Fruit fly (Drosophila melanogaster) whole organism, prepupa: ENCODE data around the gene Scm.

Experiments used
- Blimp-1 ChIP-seq: fragments of 200-800 bp; sonication (Bioruptor generic); optimal IDR thresholded peaks from 3 replicates; lab custom pipeline; 2017; ENCODE audit warnings: missing biosample characterization, missing genetic modification characterization, mild to moderate bottlenecking, moderate library complexity, missing genetic modification reagents
- CG31627 ChIP-seq: fragments of 200-800 bp; sonication (Bioruptor generic); optimal IDR thresholded peaks from 3 replicates; lab custom pipeline; 2016; ENCODE audit warnings: missing biosample characterization, missing genetic modification characterization
- Ets96B ChIP-seq: fragments of 200-800 bp; optimal IDR thresholded peaks from 2 replicates; lab custom pipeline; 2019; ENCODE audit warnings: missing biosample characterization, mild to moderate bottlenecking, missing genetic modification characterization, moderate library complexity
- Gug ChIP-seq: fragments of 200-800 bp; sonication (Bioruptor generic); IDR thresholded peaks from 2 replicates; pipeline ENCODE4 v1.3.6; 2022; ENCODE audit warnings: missing biosample characterization, missing genetic modification characterization
- Hr38 ChIP-seq: sonication (Bioruptor generic); optimal IDR thresholded peaks from 2 replicates; lab custom pipeline; 2016; ENCODE audit warnings: missing biosample characterization, missing genetic modification characterization
- spab ChIP-seq: fragments of 200-800 bp; sonication (Bioruptor generic); optimal IDR thresholded peaks from 2 replicates; lab custom pipeline; 2017; ENCODE audit warnings: missing biosample characterization, mild to moderate bottlenecking, missing genetic modification characterization, missing genetic modification reagents

DNA sequence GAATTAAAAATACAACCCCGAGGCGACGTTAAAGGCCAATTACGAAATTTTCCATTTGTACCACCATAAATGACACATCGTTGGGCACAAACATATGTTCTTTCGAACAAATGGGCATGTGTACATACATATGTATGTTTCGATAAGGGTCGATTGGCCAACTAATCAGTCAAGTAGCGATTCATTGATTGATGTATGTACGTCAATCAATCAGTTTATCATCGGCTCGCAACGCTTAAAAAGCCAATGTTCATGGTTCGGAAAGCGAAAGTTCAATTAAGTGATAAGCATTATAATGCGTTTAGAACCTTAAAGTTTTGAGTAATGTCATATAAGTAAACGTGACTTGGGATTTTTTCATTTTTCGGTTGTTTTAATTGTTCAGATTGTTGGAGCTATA is 7.2 kb upstream of the Scm start:
- TF ChIP-seq spab (GFP tag; lab: Kevin White, UChicago) (no peak), CG31627 (no peak), Blimp-1 (no peak), Ets96B (no peak), Hr38 (no peak), Gug (GFP tag; lab: Robert Waterston, UW) (no peak)
